Fruit fly (Drosophila melanogaster) Kc167 (cell line): ENCODE measurements around the gene CG46309.

Experiments used
- Myc ChIP-seq: fragments of >200 bp; optimal IDR thresholded peaks from 2 replicates; lab custom pipeline; 2017; ENCODE audit warnings: missing external identifiers
- Sin3A ChIP-seq: fragments of >200 bp; optimal IDR thresholded peaks from 2 replicates; lab custom pipeline; 2018; ENCODE audit warnings: missing external identifiers
- h ChIP-seq: fragments of >200 bp; optimal IDR thresholded peaks from 3 replicates; lab custom pipeline; 2018; ENCODE audit warnings: missing external identifiers
- insv ChIP-seq: fragments of >200 bp; optimal IDR thresholded peaks from 3 replicates; lab custom pipeline; 2018; ENCODE audit warnings: missing external identifiers
- psq ChIP-seq: fragments of >200 bp; optimal IDR thresholded peaks from 2 replicates; lab custom pipeline; 2017; ENCODE audit warnings: missing external identifiers
- ttk ChIP-seq: sonication (Bioruptor generic); optimal IDR thresholded peaks from 2 replicates; lab custom pipeline; 2017; ENCODE audit warnings: missing external identifiers

The CG46309 gene

dm6 chr2L:16285692-16286359, 34.2 kb upstream of the CG46309 start:
- TF ChIP-seq Sin3A (lab: Kevin White, UChicago): no peak
- TF ChIP-seq ttk (lab: Kevin White, UChicago): no peak
- no peak for TF ChIP-seq h (lab: Kevin White, UChicago)
- TF ChIP-seq psq (lab: Kevin White, UChicago): no peak
- no peak for TF ChIP-seq insv
- TF ChIP-seq Myc (lab: Kevin White, UChicago): no peak

dm6 chr2L:16284306-16285299, 33.0 kb upstream of the CG46309 start:
- TF ChIP-seq Myc (lab: Kevin White, UChicago) (no peak), psq (lab: Kevin White, UChicago) (no peak), h (lab: Kevin White, UChicago) (no peak)

dm6 chr2L:16282856-16283255, 31.3 kb upstream of the CG46309 start:
- no peak for TF ChIP-seq insv

dm6 chr2L:16282077-16282471, 30.5 kb upstream of the CG46309 start:
- TF ChIP-seq ttk (lab: Kevin White, UChicago) (no peak), insv (no peak), h (lab: Kevin White, UChicago) (no peak), Sin3A (lab: Kevin White, UChicago) (no peak), psq (lab: Kevin White, UChicago) (no peak), Myc (lab: Kevin White, UChicago) (no peak)

dm6 chr2L:16281419-16282076, 30.0 kb upstream of the CG46309 start:
- TF ChIP-seq Sin3A (lab: Kevin White, UChicago): no peak
- TF ChIP-seq ttk (lab: Kevin White, UChicago): no peak
- TF ChIP-seq Myc (lab: Kevin White, UChicago): no peak

dm6 chr2L:16279774-16280252, 28.2 kb upstream of the CG46309 start:
- TF ChIP-seq Sin3A (lab: Kevin White, UChicago): no peak
- no peak for TF ChIP-seq Myc (lab: Kevin White, UChicago)
- no peak for TF ChIP-seq ttk (lab: Kevin White, UChicago)
- TF ChIP-seq h (lab: Kevin White, UChicago): no peak

dm6 chr2L:16278842-16279241, 27.3 kb upstream of the CG46309 start:
- TF ChIP-seq h (lab: Kevin White, UChicago): no peak
- TF ChIP-seq psq (lab: Kevin White, UChicago): no peak
- TF ChIP-seq Myc (lab: Kevin White, UChicago): no peak
- TF ChIP-seq insv: no peak
- TF ChIP-seq Sin3A (lab: Kevin White, UChicago): no peak
- TF ChIP-seq ttk (lab: Kevin White, UChicago): no peak

dm6 chr2L:16277922-16278321, 26.3 kb upstream of the CG46309 start:
- no peak for TF ChIP-seq insv
- no peak for TF ChIP-seq Sin3A (lab: Kevin White, UChicago)
- no peak for TF ChIP-seq Myc (lab: Kevin White, UChicago)
- no peak for TF ChIP-seq psq (lab: Kevin White, UChicago)

dm6 chr2L:16276820-16277219, 25.2 kb upstream of the CG46309 start:
- TF ChIP-seq insv: no peak
- TF ChIP-seq ttk (lab: Kevin White, UChicago): no peak
- TF ChIP-seq Myc (lab: Kevin White, UChicago): no peak

dm6 chr2L:16275809-16276178, 24.2 kb upstream of the CG46309 start:
- TF ChIP-seq psq (lab: Kevin White, UChicago) (no peak), Myc (lab: Kevin White, UChicago) (no peak), ttk (lab: Kevin White, UChicago) (no peak), Sin3A (lab: Kevin White, UChicago) (no peak), insv (no peak), h (lab: Kevin White, UChicago) (no peak)

dm6 chr2L:16275177-16275808, 23.7 kb upstream of the CG46309 start:
- no peak for TF ChIP-seq Myc (lab: Kevin White, UChicago)

dm6 chr2L:16274100-16274499, 22.5 kb upstream of the CG46309 start:
- no peak for TF ChIP-seq Sin3A (lab: Kevin White, UChicago)
